Fruit fly (Drosophila melanogaster) whole organism, pupa: ENCODE data around the gene CG10581.

Source experiments
- CG10348 ChIP-seq: fragments of 200-800 bp; sonication (Bioruptor generic); IDR thresholded peaks from 2 replicates; pipeline ENCODE4 v1.3.6; 2022; ENCODE audit warnings: missing biosample characterization, missing genetic modification characterization
- CG12605 ChIP-seq: fragments of 200-800 bp; sonication (Bioruptor generic); IDR thresholded peaks from 2 replicates; pipeline ENCODE4 v1.3.6; 2022; ENCODE audit warnings: missing biosample characterization, missing genetic modification characterization
- CG13204 ChIP-seq: fragments of 200-800 bp; sonication (Bioruptor generic); optimal IDR thresholded peaks from 2 replicates; lab custom pipeline; 2018; ENCODE audit warnings: missing biosample characterization, mild to moderate bottlenecking, missing genetic modification characterization, moderate library complexity
- CG14655 ChIP-seq: fragments of 200-800 bp; sonication (Bioruptor generic); optimal IDR thresholded peaks from 3 replicates; lab custom pipeline; 2017; ENCODE audit warnings: mild to moderate bottlenecking, missing biosample characterization, missing genetic modification reagents, missing genetic modification characterization
- CG15710 ChIP-seq: fragments of 200-800 bp; sonication (Bioruptor generic); optimal IDR thresholded peaks from 2 replicates; lab custom pipeline; 2018; ENCODE audit warnings: missing biosample characterization, mild to moderate bottlenecking, missing genetic modification characterization, moderate library complexity
- CG17806 ChIP-seq: fragments of 200-800 bp; sonication (Bioruptor generic); optimal IDR thresholded peaks from 2 replicates; lab custom pipeline; 2018; ENCODE audit warnings: missing biosample characterization, mild to moderate bottlenecking, missing genetic modification characterization, moderate library complexity
- CG32121 ChIP-seq: fragments of 200-800 bp; sonication (Bioruptor generic); IDR thresholded peaks from 2 replicates; pipeline ENCODE4 v1.3.6; 2022; ENCODE audit warnings: missing biosample characterization, missing genetic modification characterization
- CG34367 ChIP-seq: fragments of 200-800 bp; sonication (Bioruptor generic); optimal IDR thresholded peaks from 2 replicates; lab custom pipeline; 2018; ENCODE audit warnings: missing biosample characterization, mild to moderate bottlenecking, missing genetic modification characterization
- CG4496 ChIP-seq: fragments of 200-800 bp; sonication (Bioruptor generic); IDR thresholded peaks from 3 replicates; pipeline ENCODE4 v1.3.6; 2022; ENCODE audit warnings: missing biosample characterization, missing genetic modification characterization
- CG8159 ChIP-seq: fragments of 200-800 bp; sonication (Bioruptor generic); optimal IDR thresholded peaks from 3 replicates; lab custom pipeline; 2018; ENCODE audit warnings: missing biosample characterization, mild to moderate bottlenecking, missing genetic modification characterization, moderate library complexity
- CG8301 ChIP-seq: fragments of 200-800 bp; sonication (Bioruptor generic); optimal IDR thresholded peaks from 2 replicates; lab custom pipeline; 2018; ENCODE audit warnings: missing biosample characterization, mild to moderate bottlenecking, missing genetic modification characterization
- CG9948 ChIP-seq: fragments of 200-800 bp; sonication (Bioruptor generic); optimal IDR thresholded peaks from 2 replicates; lab custom pipeline; 2018; ENCODE audit warnings: missing biosample characterization, mild to moderate bottlenecking, missing genetic modification characterization, moderate library complexity
- D1 ChIP-seq: fragments of 200-800 bp; sonication (Bioruptor generic); optimal IDR thresholded peaks from 2 replicates; lab custom pipeline; 2018; ENCODE audit warnings: missing biosample characterization, mild to moderate bottlenecking, missing genetic modification characterization, moderate library complexity
- EcR ChIP-seq: fragments of 200-800 bp; sonication (Bioruptor generic); optimal IDR thresholded peaks from 3 replicates; lab custom pipeline; 2019; ENCODE audit warnings: missing biosample characterization, missing genetic modification characterization, mild to moderate bottlenecking, moderate library complexity, missing genetic modification reagents
- Ets98B ChIP-seq: fragments of 200-800 bp; sonication (Bioruptor generic); IDR thresholded peaks from 2 replicates; pipeline ENCODE4 v1.3.6; 2022; ENCODE audit warnings: missing biosample characterization, missing genetic modification characterization
- Pif1A ChIP-seq: fragments of 200-800 bp; sonication (Bioruptor generic); optimal IDR thresholded peaks from 3 replicates; lab custom pipeline; 2016; ENCODE audit warnings: missing biosample characterization, missing genetic modification characterization
- Pif1B ChIP-seq: fragments of 200-800 bp; sonication (Bioruptor generic); optimal IDR thresholded peaks from 3 replicates; lab custom pipeline; 2016; ENCODE audit warnings: missing biosample characterization, missing genetic modification characterization
- Snoo ChIP-seq: fragments of 200-800 bp; sonication (Bioruptor generic); optimal IDR thresholded peaks from 3 replicates; lab custom pipeline; 2017; ENCODE audit warnings: missing biosample characterization, mild to moderate bottlenecking, missing genetic modification characterization, inconsistent platforms
- fd96Ca ChIP-seq: fragments of 200-800 bp; sonication (Bioruptor generic); IDR thresholded peaks from 3 replicates; pipeline ENCODE4 v1.3.6; 2022; ENCODE audit warnings: missing biosample characterization, missing genetic modification characterization
- gl ChIP-seq: fragments of 200-800 bp; sonication (Bioruptor generic); optimal IDR thresholded peaks from 2 replicates; lab custom pipeline; 2018; ENCODE audit warnings: missing biosample characterization, mild to moderate bottlenecking, missing genetic modification characterization
- rn ChIP-seq: fragments of 200-800 bp; sonication (Bioruptor generic); IDR thresholded peaks from 2 replicates; pipeline ENCODE4 v1.3.6; 2022; ENCODE audit warnings: missing biosample characterization, missing genetic modification characterization

Gene CG10581

dm6 chr3L:21026917-21027517 lies 7.0 kb downstream of the CG10581 start, which contains the start of gene skd:
Gene skd (minus strand): TSS chr3L:21027434.
- TF ChIP-seq CG14655 (GFP tag; lab: Kevin White, UChicago) = no peak
- TF ChIP-seq CG10348 (GFP tag; lab: Robert Waterston, UW) = no peak
- TF ChIP-seq Ets98B (GFP tag; lab: Robert Waterston, UW) = no peak
- TF ChIP-seq CG32121 (GFP tag; lab: Robert Waterston, UW) = no peak
- 0 out of 2 replicates have a peak, but pooled peaks have one; percentile 8 for TF ChIP-seq CG12605 (GFP tag; lab: Robert Waterston, UW)
- TF ChIP-seq EcR (GFP tag; lab: Kevin White, UChicago) = peak; percentile 85

- TF ChIP-seq CG32121 (GFP tag; lab: Robert Waterston, UW) (peak; percentile 36; the same call in 1 of the 2 replicates), CG13204 (GFP tag; lab: Kevin White, UChicago) (peak; percentile 35), rn (GFP tag; lab: Robert Waterston, UW) (no peak), CG17806 (tag; lab: Kevin White, UChicago) (no peak), CG10348 (GFP tag; lab: Robert Waterston, UW) (no peak), CG14655 (GFP tag; lab: Kevin White, UChicago) (no peak), gl (tag; lab: Kevin White, UChicago) (peak; percentile 32), Snoo (no peak), D1 (tag; lab: Kevin White, UChicago) (no peak), Ets98B (GFP tag; lab: Robert Waterston, UW) (peak; percentile 77), Pif1A (GFP tag; lab: Kevin White, UChicago) (peak; percentile 34), EcR (GFP tag; lab: Kevin White, UChicago) (no peak), CG8159 (tag; lab: Kevin White, UChicago) (no peak), Pif1B (GFP tag; lab: Kevin White, UChicago) (peak; percentile 2), CG34367 (no peak), CG4496 (peak; percentile 71), CG9948 (tag; lab: Kevin White, UChicago) (no peak), fd96Ca (peak; percentile 71; the same call in 2 of the 3 replicates), CG15710 (tag; lab: Kevin White, UChicago) (peak; percentile 21), CG8301 (tag; lab: Kevin White, UChicago) (no peak), CG12605 (GFP tag; lab: Robert Waterston, UW) (peak; percentile 72)
- TF ChIP-seq, all 21 proteins: peak for 10
Measured at dm6 chr3L:21026025-21026916, 7.7 kb downstream of the CG10581 start.

- TF ChIP-seq CG15710 (tag; lab: Kevin White, UChicago) = peak; percentile 59
- peak; percentile 69 for TF ChIP-seq CG13204 (GFP tag; lab: Kevin White, UChicago)
- TF ChIP-seq EcR (GFP tag; lab: Kevin White, UChicago) = peak; percentile 15
- TF ChIP-seq Pif1B (GFP tag; lab: Kevin White, UChicago) = peak; percentile 74
- no peak for TF ChIP-seq D1 (tag; lab: Kevin White, UChicago)
- peak; percentile 82 for TF ChIP-seq CG12605 (GFP tag; lab: Robert Waterston, UW)
- peak; percentile 45 for TF ChIP-seq CG8159 (tag; lab: Kevin White, UChicago)
- no peak for TF ChIP-seq rn (GFP tag; lab: Robert Waterston, UW)
- TF ChIP-seq CG14655 (GFP tag; lab: Kevin White, UChicago) = peak; percentile 67
- peak; percentile 72 for TF ChIP-seq CG34367
- peak; percentile 49 for TF ChIP-seq CG17806 (tag; lab: Kevin White, UChicago)
- TF ChIP-seq CG4496 = peak; percentile 85
- TF ChIP-seq Snoo = peak; percentile 22
- TF ChIP-seq CG10348 (GFP tag; lab: Robert Waterston, UW) = no peak
- peak; percentile 59 for TF ChIP-seq Pif1A (GFP tag; lab: Kevin White, UChicago)
- TF ChIP-seq fd96Ca = peak; percentile 70
- TF ChIP-seq CG32121 (GFP tag; lab: Robert Waterston, UW) = peak; percentile 59
- peak; percentile 81 for TF ChIP-seq Ets98B (GFP tag; lab: Robert Waterston, UW)
- peak; percentile 87 for TF ChIP-seq gl (tag; lab: Kevin White, UChicago)
- peak; percentile 61 for TF ChIP-seq CG8301 (tag; lab: Kevin White, UChicago)
- TF ChIP-seq CG9948 (tag; lab: Kevin White, UChicago) = peak; percentile 22
Measured at dm6 chr3L:21024965-21025833, 8.8 kb downstream of the CG10581 start.

- TF ChIP-seq CG14655 (GFP tag; lab: Kevin White, UChicago) (no peak), CG4496 (no peak), rn (GFP tag; lab: Robert Waterston, UW) (no peak), CG13204 (GFP tag; lab: Kevin White, UChicago) (no peak), Pif1A (GFP tag; lab: Kevin White, UChicago) (no peak), gl (tag; lab: Kevin White, UChicago) (no peak), CG8159 (tag; lab: Kevin White, UChicago) (no peak), CG15710 (tag; lab: Kevin White, UChicago) (no peak)
Measured at dm6 chr3L:21024563-21024962, 9.4 kb downstream of the CG10581 start.
